Worm (Caenorhabditis elegans) whole organism, mixed stage, embryonic: Measurements from ENCODE around the gene fbxa-6.

ENCODE experiments used
- M03D4.4 ChIP-seq: sonication (generic microtip); optimal IDR thresholded peaks from 2 replicates; lab custom pipeline; 2017; ENCODE audit warnings: mild to moderate bottlenecking, missing genetic modification characterization, missing compliant biosample characterization
- bed-3 ChIP-seq: fragments of 200-800 bp; sonication (Bioruptor generic); optimal IDR thresholded peaks from 3 replicates; lab custom pipeline; 2018; ENCODE audit warnings: mild to moderate bottlenecking, missing genetic modification characterization, moderate library complexity, missing compliant biosample characterization
- blmp-1 ChIP-seq: fragments of 150-350 bp; optimal IDR thresholded peaks from 2 replicates; lab custom pipeline; 2014; ENCODE audit warnings: missing biosample characterization, missing genetic modification characterization
- ceh-43 ChIP-seq: fragments of 200-800 bp; sonication (Bioruptor generic); optimal IDR thresholded peaks from 2 replicates; lab custom pipeline; 2018; ENCODE audit warnings: mild to moderate bottlenecking, missing genetic modification characterization, moderate library complexity, missing compliant biosample characterization
- ceh-83 ChIP-seq: fragments of 200-800 bp; sonication (Bioruptor generic); optimal IDR thresholded peaks from 2 replicates; lab custom pipeline; 2018; ENCODE audit warnings: mild to moderate bottlenecking, missing genetic modification characterization, missing compliant biosample characterization
- drap-1 ChIP-seq: fragments of 200-800 bp; sonication (Bioruptor generic); optimal IDR thresholded peaks from 3 replicates; lab custom pipeline; 2018; ENCODE audit warnings: mild to moderate bottlenecking, missing genetic modification characterization, missing compliant biosample characterization
- elt-1 ChIP-seq: sonication (generic microtip); optimal IDR thresholded peaks from 2 replicates; lab custom pipeline; 2017; ENCODE audit warnings: missing genetic modification characterization, mild to moderate bottlenecking, missing compliant biosample characterization, antibody characterized with exemption, moderate library complexity, borderline replicate concordance; ENCODE audit not compliant: insufficient read depth
- elt-3 ChIP-seq: fragments of 150-350 bp; optimal IDR thresholded peaks from 2 replicates; lab custom pipeline; 2014; ENCODE audit warnings: missing biosample characterization, missing genetic modification characterization
- flh-1 ChIP-seq: fragments of 200-800 bp; sonication (Bioruptor generic); optimal IDR thresholded peaks from 2 replicates; lab custom pipeline; 2018; ENCODE audit warnings: mild to moderate bottlenecking, missing genetic modification characterization, moderate library complexity, missing compliant biosample characterization
- hlh-1 ChIP-seq: fragments of 150-350 bp; optimal IDR thresholded peaks from 2 replicates; lab custom pipeline; 2014; ENCODE audit warnings: missing biosample characterization, missing genetic modification reagents, missing genetic modification characterization
- lin-13 ChIP-seq: fragments of 150-350 bp; optimal IDR thresholded peaks from 2 replicates; lab custom pipeline; 2014; ENCODE audit warnings: missing biosample characterization, missing genetic modification characterization
- lsy-2 ChIP-seq: fragments of 150-350 bp; optimal IDR thresholded peaks from 2 replicates; lab custom pipeline; 2014; ENCODE audit warnings: missing biosample characterization, missing genetic modification characterization
- mab-5 ChIP-seq: fragments of 150-350 bp; optimal IDR thresholded peaks from 2 replicates; lab custom pipeline; 2014; ENCODE audit warnings: missing biosample characterization, missing genetic modification characterization
- mls-2 ChIP-seq: sonication (generic microtip); optimal IDR thresholded peaks from 2 replicates; lab custom pipeline; 2016; ENCODE audit warnings: mild to moderate bottlenecking, missing genetic modification characterization, moderate library complexity, missing compliant biosample characterization
- nhr-12 ChIP-seq: fragments of 150-350 bp; optimal IDR thresholded peaks from 2 replicates; lab custom pipeline; 2014; ENCODE audit warnings: missing biosample characterization, missing genetic modification characterization
- nhr-2 ChIP-seq: fragments of 150-350 bp; optimal IDR thresholded peaks from 2 replicates; lab custom pipeline; 2014; ENCODE audit warnings: missing biosample characterization, missing genetic modification characterization
- nhr-76 ChIP-seq: sonication (generic microtip); optimal IDR thresholded peaks from 2 replicates; lab custom pipeline; 2017; ENCODE audit warnings: missing biosample characterization, missing genetic modification characterization
- pha-4 ChIP-seq: fragments of 150-350 bp; optimal IDR thresholded peaks from 2 replicates; lab custom pipeline; 2018; ENCODE audit warnings: missing biosample characterization, missing genetic modification reagents, missing genetic modification characterization
- sem-2 ChIP-seq: fragments of 200-800 bp; sonication (Bioruptor generic); optimal IDR thresholded peaks from 2 replicates; lab custom pipeline; 2018; ENCODE audit warnings: mild to moderate bottlenecking, missing genetic modification characterization, missing compliant biosample characterization
- snpc-4 ChIP-seq: fragments of 150-350 bp; optimal IDR thresholded peaks from 2 replicates; lab custom pipeline; 2014; ENCODE audit warnings: missing biosample characterization, missing genetic modification characterization
- sptf-1 ChIP-seq: sonication (generic microtip); optimal IDR thresholded peaks from 2 replicates; lab custom pipeline; 2017; ENCODE audit warnings: mild to moderate bottlenecking, missing genetic modification characterization, moderate library complexity, missing compliant biosample characterization
- tbx-8 ChIP-seq: fragments of 200-800 bp; sonication (Bioruptor generic); optimal IDR thresholded peaks from 2 replicates; lab custom pipeline; 2018; ENCODE audit warnings: mild to moderate bottlenecking, missing genetic modification characterization, moderate library complexity, missing compliant biosample characterization
- unc-120 ChIP-seq: sonication (generic microtip); optimal IDR thresholded peaks from 2 replicates; lab custom pipeline; 2017; ENCODE audit warnings: missing genetic modification characterization, missing compliant biosample characterization; ENCODE audit not compliant: poor library complexity, severe bottlenecking
- unc-39 ChIP-seq: fragments of 150-350 bp; optimal IDR thresholded peaks from 2 replicates; lab custom pipeline; 2014; ENCODE audit warnings: missing biosample characterization, missing genetic modification characterization
- zip-8 ChIP-seq: fragments of 150-350 bp; optimal IDR thresholded peaks from 2 replicates; lab custom pipeline; 2014; ENCODE audit warnings: missing biosample characterization, missing genetic modification characterization
- ztf-11 ChIP-seq: fragments of 150-350 bp; optimal IDR thresholded peaks from 2 replicates; lab custom pipeline; 2014; ENCODE audit warnings: missing biosample characterization, missing genetic modification characterization

The fbxa-6 gene

ce11 chrIII:17558-17957, 14.7 kb upstream of the fbxa-6 start:
- no peak for TF ChIP-seq unc-120 (tag; lab: Kevin White, UChicago)
- TF ChIP-seq lin-13 (tag; lab: Kevin White, UChicago) = no peak
- no peak for TF ChIP-seq mls-2 (tag; lab: Kevin White, UChicago)
- TF ChIP-seq ceh-43 = no peak
- TF ChIP-seq hlh-1 (tag; lab: Kevin White, UChicago) = no peak
- TF ChIP-seq blmp-1 (tag; lab: Kevin White, UChicago) = no peak
- no peak for TF ChIP-seq nhr-12 (tag; lab: Kevin White, UChicago)
- TF ChIP-seq elt-1 (tag; lab: Kevin White, UChicago) = no peak
- TF ChIP-seq mab-5 (tag; lab: Kevin White, UChicago) = no peak
- no peak for TF ChIP-seq drap-1 (GFP tag; lab: Kevin White, UChicago)

- no peak for TF ChIP-seq blmp-1 (tag; lab: Kevin White, UChicago)
- no peak for TF ChIP-seq lsy-2
- TF ChIP-seq sem-2 = no peak
- no peak for TF ChIP-seq unc-39 (tag; lab: Kevin White, UChicago)
- TF ChIP-seq ceh-83 (GFP tag; lab: Kevin White, UChicago) = no peak
- TF ChIP-seq tbx-8 (GFP tag; lab: Kevin White, UChicago) = no peak
- TF ChIP-seq drap-1 (GFP tag; lab: Kevin White, UChicago) = no peak
- TF ChIP-seq nhr-76 (tag; lab: Kevin White, UChicago) = no peak
- no peak for TF ChIP-seq zip-8 (tag; lab: Kevin White, UChicago)
- no peak for TF ChIP-seq flh-1 (GFP tag; lab: Kevin White, UChicago)
- no peak for TF ChIP-seq M03D4.4 (tag; lab: Kevin White, UChicago)
- no peak for TF ChIP-seq elt-3 (tag; lab: Kevin White, UChicago)
- no peak for TF ChIP-seq nhr-12 (tag; lab: Kevin White, UChicago)
- no peak for TF ChIP-seq lin-13 (tag; lab: Kevin White, UChicago)
- no peak for TF ChIP-seq ztf-11 (tag; lab: Kevin White, UChicago)
- no peak for TF ChIP-seq sptf-1 (tag; lab: Kevin White, UChicago)
- no peak for TF ChIP-seq pha-4 (tag; lab: Kevin White, UChicago)
- TF ChIP-seq mab-5 (tag; lab: Kevin White, UChicago) = no peak
- no peak for TF ChIP-seq bed-3 (GFP tag; lab: Kevin White, UChicago)
Measured at ce11 chrIII:16797-17196, 13.9 kb upstream of the fbxa-6 start.

ce11 chrIII:15224-15822, 12.4 kb upstream of the fbxa-6 start, which contains the start of gene H10E21.1:
Gene H10E21.1 (plus strand): TSS chrIII:15772.
- TF ChIP-seq bed-3 (GFP tag; lab: Kevin White, UChicago) (no peak), elt-3 (tag; lab: Kevin White, UChicago) (peak; percentile 92)

DNA sequence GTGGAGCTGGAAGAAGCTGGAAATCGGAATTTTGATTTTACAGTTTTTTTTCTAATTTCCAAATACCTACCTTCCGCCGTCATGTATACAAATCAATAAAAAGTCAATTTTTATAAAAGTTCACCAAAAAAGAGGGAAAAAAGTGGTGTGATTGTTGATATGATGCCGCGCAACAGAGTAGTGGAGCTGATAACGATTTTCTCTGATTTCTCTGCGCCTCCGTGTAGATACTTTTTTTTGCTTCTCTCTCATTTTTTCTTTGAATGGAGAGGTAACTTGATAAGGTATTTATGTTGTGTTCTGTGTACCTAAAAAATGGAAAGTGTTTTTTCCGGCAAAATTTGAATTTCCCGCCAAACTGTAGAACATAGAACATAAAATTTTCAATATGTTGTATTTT, 11.8 kb upstream of the fbxa-6 start, which contains the start of gene nhr-80:
nhr-80 (minus strand) TSS at position 199 of the 400 bp plus-strand sequence.
- TF ChIP-seq flh-1 (GFP tag; lab: Kevin White, UChicago) = no peak
- TF ChIP-seq mls-2 (tag; lab: Kevin White, UChicago) = no peak
- TF ChIP-seq pha-4 (tag; lab: Kevin White, UChicago) = no peak

DNA sequence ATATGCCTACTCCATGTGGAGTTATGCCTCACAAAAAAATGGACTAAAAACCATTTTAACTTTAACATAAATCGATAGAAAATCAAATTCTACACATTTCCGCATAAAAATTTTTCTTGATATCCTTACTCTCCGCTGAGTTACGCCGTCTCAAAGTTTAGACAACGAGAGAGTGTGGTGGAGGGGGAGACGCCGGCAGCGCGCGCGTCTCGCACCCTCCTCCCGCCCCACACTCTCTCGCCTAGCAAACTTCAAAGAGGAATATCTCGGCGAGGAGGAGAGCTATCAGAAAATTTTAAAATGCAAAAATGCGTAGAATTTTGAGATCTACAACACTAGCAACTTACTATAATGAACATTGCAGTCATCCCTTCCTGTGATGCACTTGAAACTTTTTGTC, 11.3 kb upstream of the fbxa-6 start:
- TF ChIP-seq ceh-43 (no peak), unc-39 (tag; lab: Kevin White, UChicago) (no peak), tbx-8 (GFP tag; lab: Kevin White, UChicago) (no peak), drap-1 (GFP tag; lab: Kevin White, UChicago) (no peak), elt-3 (tag; lab: Kevin White, UChicago) (no peak), blmp-1 (tag; lab: Kevin White, UChicago) (no peak), nhr-2 (no peak), snpc-4 (no peak), bed-3 (GFP tag; lab: Kevin White, UChicago) (no peak), sem-2 (no peak)
